Worm (Caenorhabditis elegans) whole organism, late embryonic: ENCODE measurements around the gene srx-78.

ENCODE experiments used
- C08G9.2 ChIP-seq: sonication (generic microtip); optimal IDR thresholded peaks from 2 replicates; lab custom pipeline; 2016; ENCODE audit warnings: mild to moderate bottlenecking, missing genetic modification characterization, moderate library complexity, missing compliant biosample characterization
- F13H6.1 ChIP-seq: sonication (generic microtip); optimal IDR thresholded peaks from 2 replicates; lab custom pipeline; 2016; ENCODE audit warnings: missing genetic modification characterization, missing compliant biosample characterization
- K02D7.2 ChIP-seq: sonication (generic microtip); optimal IDR thresholded peaks from 2 replicates; lab custom pipeline; 2017; ENCODE audit warnings: mild to moderate bottlenecking, missing genetic modification characterization, missing compliant biosample characterization
- K09A11.1 ChIP-seq: sonication (generic microtip); optimal IDR thresholded peaks from 2 replicates; lab custom pipeline; 2017; ENCODE audit warnings: antibody characterized with exemption, mild to moderate bottlenecking, missing genetic modification characterization, missing compliant biosample characterization; ENCODE audit not compliant: insufficient read depth
- ahr-1 ChIP-seq: sonication (generic microtip); optimal IDR thresholded peaks from 2 replicates; lab custom pipeline; 2016; ENCODE audit warnings: missing genetic modification characterization, missing compliant biosample characterization
- ama-1 ChIP-seq: fragments of 150-350 bp; optimal IDR thresholded peaks from 2 replicates; lab custom pipeline; 2014
- ceh-14 ChIP-seq: sonication (generic microtip); optimal IDR thresholded peaks from 2 replicates; lab custom pipeline; 2016; ENCODE audit warnings: missing genotype, missing genetic modification characterization, missing compliant biosample characterization
- ceh-19 ChIP-seq: fragments of 200-800 bp; sonication (Bioruptor generic); optimal IDR thresholded peaks from 2 replicates; lab custom pipeline; 2018; ENCODE audit warnings: mild to moderate bottlenecking, missing genetic modification characterization, missing compliant biosample characterization
- ceh-24 ChIP-seq: sonication (generic microtip); optimal IDR thresholded peaks from 2 replicates; lab custom pipeline; 2016; ENCODE audit warnings: mild to moderate bottlenecking, missing genetic modification characterization, missing compliant biosample characterization
- ceh-45 ChIP-seq: fragments of 200-800 bp; sonication (Bioruptor generic); IDR thresholded peaks from 2 replicates; pipeline ENCODE4 v1.3.6; 2022; ENCODE audit warnings: missing genetic modification reagents, missing genetic modification characterization, missing compliant biosample characterization
- che-1 ChIP-seq: sonication (generic microtip); optimal IDR thresholded peaks from 2 replicates; lab custom pipeline; 2016; ENCODE audit warnings: mild to moderate bottlenecking, missing genetic modification characterization, missing compliant biosample characterization
- dmd-4 ChIP-seq: sonication (generic microtip); optimal IDR thresholded peaks from 2 replicates; lab custom pipeline; 2016; ENCODE audit warnings: borderline replicate concordance, missing genetic modification characterization, missing compliant biosample characterization
- dve-1 ChIP-seq: sonication (generic microtip); optimal IDR thresholded peaks from 2 replicates; lab custom pipeline; 2017; ENCODE audit warnings: antibody characterized with exemption, mild to moderate bottlenecking, missing genetic modification characterization, missing compliant biosample characterization
- elt-2 ChIP-seq: sonication (generic microtip); optimal IDR thresholded peaks from 2 replicates; lab custom pipeline; 2016; ENCODE audit warnings: missing genetic modification reagents, missing genetic modification characterization, missing compliant biosample characterization
- elt-4 ChIP-seq: sonication (generic microtip); optimal IDR thresholded peaks from 2 replicates; lab custom pipeline; 2016; ENCODE audit warnings: missing genetic modification characterization, missing compliant biosample characterization
- fax-1 ChIP-seq: sonication (generic microtip); optimal IDR thresholded peaks from 2 replicates; lab custom pipeline; 2016; ENCODE audit warnings: missing genotype, missing genetic modification characterization, missing compliant biosample characterization
- fkh-6 ChIP-seq: sonication (generic microtip); optimal IDR thresholded peaks from 2 replicates; lab custom pipeline; 2016; ENCODE audit warnings: missing genetic modification characterization, missing compliant biosample characterization
- hlh-13 ChIP-seq: fragments of 200-800 bp; sonication (Bioruptor generic); optimal IDR thresholded peaks from 2 replicates; lab custom pipeline; 2018; ENCODE audit warnings: mild to moderate bottlenecking, missing genetic modification characterization, missing compliant biosample characterization
- hlh-15 ChIP-seq: sonication (generic microtip); optimal IDR thresholded peaks from 2 replicates; lab custom pipeline; 2016; ENCODE audit warnings: missing genetic modification characterization, missing compliant biosample characterization
- hlh-8 ChIP-seq: sonication (generic microtip); optimal IDR thresholded peaks from 2 replicates; lab custom pipeline; 2016; ENCODE audit warnings: missing genotype, missing genetic modification characterization, missing compliant biosample characterization
- lin-11 ChIP-seq: fragments of 200-800 bp; sonication (Bioruptor generic); optimal IDR thresholded peaks from 2 replicates; lab custom pipeline; 2018; ENCODE audit warnings: mild to moderate bottlenecking, missing genetic modification characterization, missing compliant biosample characterization
- nfya-1 ChIP-seq: sonication (generic microtip); optimal IDR thresholded peaks from 2 replicates; lab custom pipeline; 2017; ENCODE audit warnings: missing genetic modification characterization, mild to moderate bottlenecking, missing compliant biosample characterization, antibody characterized with exemption, moderate library complexity
- nhr-232 ChIP-seq: sonication (generic microtip); optimal IDR thresholded peaks from 2 replicates; lab custom pipeline; 2016; ENCODE audit warnings: missing genetic modification characterization, missing compliant biosample characterization
- pat-9 ChIP-seq: fragments of 200-800 bp; sonication (Bioruptor generic); optimal IDR thresholded peaks from 2 replicates; lab custom pipeline; 2018; ENCODE audit warnings: mild to moderate bottlenecking, missing genetic modification characterization, moderate library complexity, missing compliant biosample characterization
- pha-2 ChIP-seq: sonication (generic microtip); optimal IDR thresholded peaks from 2 replicates; lab custom pipeline; 2017; ENCODE audit warnings: mild to moderate bottlenecking, missing genetic modification characterization, missing compliant biosample characterization
- pqm-1 ChIP-seq: sonication (generic microtip); optimal IDR thresholded peaks from 2 replicates; lab custom pipeline; 2016; ENCODE audit warnings: missing genetic modification characterization, missing compliant biosample characterization
- ref-2 ChIP-seq: sonication (generic microtip); optimal IDR thresholded peaks from 2 replicates; lab custom pipeline; 2016; ENCODE audit warnings: missing genetic modification characterization, missing compliant biosample characterization
- rnt-1 ChIP-seq: sonication (generic microtip); optimal IDR thresholded peaks from 2 replicates; lab custom pipeline; 2016; ENCODE audit warnings: missing genetic modification characterization, missing compliant biosample characterization
- sox-4 ChIP-seq: sonication (generic microtip); optimal IDR thresholded peaks from 2 replicates; lab custom pipeline; 2017; ENCODE audit warnings: mild to moderate bottlenecking, missing genetic modification characterization, inconsistent platforms, missing compliant biosample characterization
- syd-9 ChIP-seq: sonication (generic microtip); optimal IDR thresholded peaks from 2 replicates; lab custom pipeline; 2016; ENCODE audit warnings: mild to moderate bottlenecking, missing genetic modification characterization, moderate library complexity, missing compliant biosample characterization
- tbx-2 ChIP-seq: sonication (generic microtip); optimal IDR thresholded peaks from 2 replicates; lab custom pipeline; 2016; ENCODE audit warnings: missing genetic modification characterization, missing compliant biosample characterization
- ttx-3 ChIP-seq: sonication (generic microtip); optimal IDR thresholded peaks from 2 replicates; lab custom pipeline; 2016; ENCODE audit warnings: missing genetic modification reagents, missing genetic modification characterization, missing compliant biosample characterization
- unc-3 ChIP-seq, 2 experiments: fragments of 200-800 bp in 1 of 2; sonication (Bioruptor generic) in 1 of 2; sonication (generic microtip) in 1 of 2; conservative IDR thresholded peaks in 1 of 2; optimal IDR thresholded peaks in 1 of 2; 2 replicates each; pipeline versions ENCODE4 v1.3.6 to Lab custom; 2016 to 2022; ENCODE audit warnings: missing compliant biosample characterization in 2 of 2, missing genetic modification characterization in 2 of 2, missing genetic modification reagents in 1 of 2
- unc-42 ChIP-seq: sonication (generic microtip); optimal IDR thresholded peaks from 2 replicates; lab custom pipeline; 2016; ENCODE audit warnings: missing genotype, missing genetic modification characterization, missing compliant biosample characterization
- unc-55 ChIP-seq: sonication (generic microtip); optimal IDR thresholded peaks from 2 replicates; lab custom pipeline; 2017; ENCODE audit warnings: missing biosample characterization, missing genetic modification reagents, missing genetic modification characterization
- unc-86 ChIP-seq: sonication (generic microtip); optimal IDR thresholded peaks from 2 replicates; lab custom pipeline; 2016; ENCODE audit warnings: missing genetic modification characterization, missing compliant biosample characterization
- zip-5 ChIP-seq: sonication (generic microtip); optimal IDR thresholded peaks from 2 replicates; lab custom pipeline; 2016; ENCODE audit warnings: missing genetic modification characterization, missing compliant biosample characterization

srx-78 gene

ce11 chrV:15085335-15085800 is 9.5 kb upstream of the srx-78 start, which contains the start of the genes ahsa-1 and C01G10.7 (continued):
- TF ChIP-seq dve-1, result peak; percentile 18
- peak; percentile 96 for TF ChIP-seq tbx-2
- peak; percentile 76 for TF ChIP-seq zip-5 (tag; lab: Kevin White, UChicago)
- peak; percentile 67 for TF ChIP-seq fax-1 (tag; lab: Kevin White, UChicago)
- TF ChIP-seq ceh-45 (GFP tag; lab: Robert Waterston, UW), result no peak
- TF ChIP-seq unc-3 (GFP tag; conservative IDR thresholded peaks at IDR 0.05; lab: Robert Waterston, UW), result peak; percentile 40; the same call in 1 of the 2 replicates
- peak; percentile 0 for TF ChIP-seq unc-3 (tag; optimal IDR thresholded peaks at IDR 0.05; lab: Kevin White, UChicago)
- TF ChIP-seq K02D7.2 (tag; lab: Kevin White, UChicago), result no peak
- TF ChIP-seq lin-11 (tag; lab: Kevin White, UChicago), result no peak
- TF ChIP-seq dmd-4, result no peak
- peak; percentile 28 for TF ChIP-seq hlh-13 (GFP tag; lab: Kevin White, UChicago)
- peak; percentile 77 for TF ChIP-seq F13H6.1
- TF ChIP-seq K09A11.1 (tag; lab: Kevin White, UChicago), result no peak
- TF ChIP-seq syd-9 (tag; lab: Kevin White, UChicago), result peak; percentile 10
- TF ChIP-seq unc-42 (tag; lab: Kevin White, UChicago), result peak; percentile 98
- TF ChIP-seq pha-2 (tag; lab: Kevin White, UChicago), result peak; percentile 31
- peak; percentile 83 for TF ChIP-seq nfya-1
- TF ChIP-seq elt-2, result peak; percentile 76
- no peak for TF ChIP-seq hlh-15 (tag; lab: Kevin White, UChicago)
- no peak for TF ChIP-seq che-1 (tag; lab: Kevin White, UChicago)
- peak; percentile 63 for TF ChIP-seq ttx-3 (tag; lab: Kevin White, UChicago)
- peak; percentile 62 for TF ChIP-seq fkh-6
- TF ChIP-seq rnt-1 (tag; lab: Kevin White, UChicago), result peak; percentile 80
- peak; percentile 72 for TF ChIP-seq unc-86
- peak; percentile 94 for TF ChIP-seq C08G9.2 (tag; lab: Kevin White, UChicago)
- peak; percentile 48 for TF ChIP-seq ahr-1 (tag; lab: Kevin White, UChicago)
- peak; percentile 21 for TF ChIP-seq ceh-19 (GFP tag; lab: Kevin White, UChicago)
- TF ChIP-seq pqm-1, result peak; percentile 93
- peak; percentile 86 for TF ChIP-seq hlh-8
- no peak for TF ChIP-seq pat-9 (tag; lab: Kevin White, UChicago)

ce11 chrV:15087207-15087706 is 7.6 kb upstream of the srx-78 start, which contains the start of the genes C01G10.15 and C01G10.6:
Gene C01G10.15 (minus strand): TSS chrV:15087307.
Gene C01G10.6 (plus strand): TSS chrV:15087656.
- TF ChIP-seq ttx-3 (tag; lab: Kevin White, UChicago) (no peak), tbx-2 (no peak), ref-2 (tag; lab: Kevin White, UChicago) (no peak), elt-2 (no peak), nhr-232 (tag; lab: Kevin White, UChicago) (no peak), lin-11 (tag; lab: Kevin White, UChicago) (no peak), K02D7.2 (tag; lab: Kevin White, UChicago) (no peak), unc-55 (GFP tag; lab: Kevin White, UChicago) (no peak), ceh-14 (no peak), sox-4 (no peak), ama-1 (lab: Kevin White, UChicago) (no peak), elt-4 (tag; lab: Kevin White, UChicago) (no peak), ceh-24 (tag; lab: Kevin White, UChicago) (no peak)

ce11 chrV:15088613-15089012 is 6.2 kb upstream of the srx-78 start, which contains the start of gene C01G10.18:
Gene C01G10.18 (minus strand): TSS chrV:15088713.
- no peak for TF ChIP-seq ama-1 (lab: Kevin White, UChicago)
- TF ChIP-seq, all 69 proteins: peak for 0
